Fruit fly (Drosophila melanogaster) whole organism, prepupa: ENCODE data around the gene CG42658.

Source experiments
- Blimp-1 ChIP-seq: fragments of 200-800 bp; sonication (Bioruptor generic); optimal IDR thresholded peaks from 3 replicates; lab custom pipeline; 2017; ENCODE audit warnings: missing biosample characterization, missing genetic modification characterization, mild to moderate bottlenecking, moderate library complexity, missing genetic modification reagents
- CG10669 ChIP-seq: fragments of 200-800 bp; sonication (Bioruptor generic); optimal IDR thresholded peaks from 3 replicates; lab custom pipeline; 2018; ENCODE audit warnings: missing biosample characterization, mild to moderate bottlenecking, missing genetic modification characterization, moderate library complexity
- CG31627 ChIP-seq: fragments of 200-800 bp; sonication (Bioruptor generic); optimal IDR thresholded peaks from 3 replicates; lab custom pipeline; 2016; ENCODE audit warnings: missing biosample characterization, missing genetic modification characterization
- CG6854 ChIP-seq: fragments of 200-800 bp; sonication (Bioruptor generic); optimal IDR thresholded peaks from 2 replicates; lab custom pipeline; 2017; ENCODE audit warnings: missing biosample characterization, mild to moderate bottlenecking, missing genetic modification characterization
- CG9139 ChIP-seq: fragments of 200-800 bp; sonication (Bioruptor generic); optimal IDR thresholded peaks from 3 replicates; lab custom pipeline; 2017; ENCODE audit warnings: missing biosample characterization, mild to moderate bottlenecking, missing genetic modification characterization
- Eip78C ChIP-seq: fragments of 200-800 bp; sonication (Bioruptor generic); peaks from one replicate; lab custom pipeline; 2016; ENCODE audit warnings: missing biosample characterization, missing genetic modification characterization
- Ets96B ChIP-seq: fragments of 200-800 bp; optimal IDR thresholded peaks from 2 replicates; lab custom pipeline; 2019; ENCODE audit warnings: missing biosample characterization, mild to moderate bottlenecking, missing genetic modification characterization, moderate library complexity
- Lpt ChIP-seq: fragments of 200-800 bp; sonication (Bioruptor generic); optimal IDR thresholded peaks from 3 replicates; lab custom pipeline; 2016; ENCODE audit warnings: missing biosample characterization, missing genetic modification characterization
- Sox15 ChIP-seq: fragments of 200-800 bp; sonication (Bioruptor generic); optimal IDR thresholded peaks from 3 replicates; lab custom pipeline; 2016; ENCODE audit warnings: missing biosample characterization, missing genetic modification characterization
- ss ChIP-seq, 2 experiments: fragments of 200-800 bp; sonication (Bioruptor generic); optimal IDR thresholded peaks; 2 replicates in 1 of 2; 3 replicates in 1 of 2; lab custom pipeline; 2017 to 2018; ENCODE audit warnings: mild to moderate bottlenecking in 2 of 2, missing biosample characterization in 2 of 2, missing genetic modification characterization in 2 of 2, moderate library complexity in 1 of 2

DNA sequence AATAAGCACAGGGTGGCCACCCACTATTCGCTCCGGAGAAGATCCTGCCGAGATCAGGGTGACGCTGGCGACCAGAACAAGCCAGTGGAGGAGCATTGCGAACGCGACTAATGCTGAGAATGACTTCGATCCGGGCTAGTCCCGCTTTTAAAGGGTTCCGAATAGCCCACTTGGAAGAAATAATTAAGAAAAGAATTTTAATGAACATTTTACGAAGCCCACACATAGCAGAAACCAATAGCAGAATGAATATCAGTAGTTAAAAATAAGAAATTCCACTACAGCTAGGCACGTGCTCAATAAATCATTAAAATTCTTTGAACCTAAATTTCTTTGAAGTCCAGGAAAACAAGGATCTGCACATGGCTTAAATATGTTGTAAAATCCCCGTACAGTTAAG is 36.5 kb downstream of the CG42658 start, which contains the start of gene Ser12:
- no peak for TF ChIP-seq Lpt (GFP tag; lab: Kevin White, UChicago)
- TF ChIP-seq Ets96B = no peak
- no peak for TF ChIP-seq Blimp-1 (GFP tag; lab: Kevin White, UChicago)
- TF ChIP-seq ss (GFP tag; optimal IDR thresholded peaks at IDR 0.05; lab: Kevin White, UChicago) = no peak
- TF ChIP-seq Eip78C = no peak
- TF ChIP-seq CG9139 (GFP tag; lab: Kevin White, UChicago) = no peak
- TF ChIP-seq CG31627 (GFP tag; lab: Kevin White, UChicago) = no peak
- TF ChIP-seq Sox15 (GFP tag; lab: Kevin White, UChicago) = no peak
- no peak for TF ChIP-seq CG10669 (GFP tag; lab: Kevin White, UChicago)
- TF ChIP-seq CG6854 (GFP tag; lab: Kevin White, UChicago) = no peak
